Worm (Caenorhabditis elegans): ENCODE data around the gene K07H8.7.
A peak's percentile ranks its signal among the peaks of the same experiment; 100 is the strongest.

Gene K07H8.7

DNA sequence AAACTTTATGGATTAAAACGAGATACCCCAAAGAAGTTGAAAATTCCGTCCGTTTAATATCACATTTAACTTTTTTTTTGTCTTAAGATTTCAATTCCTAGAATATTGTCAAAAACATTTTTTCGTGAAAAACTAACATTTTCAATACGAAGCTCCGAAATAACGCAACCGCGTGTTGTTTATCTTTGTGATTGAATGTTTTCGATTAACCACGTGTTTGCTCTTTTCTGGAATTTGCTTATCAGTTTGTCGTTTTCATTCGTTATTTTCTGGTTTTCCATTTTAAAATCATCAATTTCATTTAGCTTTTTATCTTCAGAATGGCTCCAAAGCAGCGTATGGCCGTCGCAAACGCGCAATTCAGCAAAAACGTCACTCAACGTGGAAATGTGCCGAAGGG lies 34.4 kb downstream of the K07H8.7 start, which contains the start of gene serp-1.2:
TSS of gene serp-1.2 (plus strand) at position 318 of the 400 bp plus-strand sequence.
- TF ChIP-seq fos-1 (tag; optimal IDR thresholded peaks at IDR 0.05) (peak; percentile 28), nhr-129 (tag; optimal IDR thresholded peaks at IDR 0.05) (peak; percentile 36), crh-2 (tag; optimal IDR thresholded peaks at IDR 0.05) (peak; percentile 52), snpc-4 (tag; optimal IDR thresholded peaks at IDR 0.05) (no peak), mdl-1 (tag; optimal IDR thresholded peaks at IDR 0.05) (peak in 1 of 2 experiments; percentile 29), ama-1 (optimal IDR thresholded peaks at IDR 0.05) (peak; percentile 39), sma-9 (GFP tag; optimal IDR thresholded peaks at IDR 0.05) (peak; percentile 44), sma-9 (tag; optimal IDR thresholded peaks at IDR 0.05) (no peak), lin-13 (GFP tag; optimal IDR thresholded peaks at IDR 0.05) (peak; percentile 12), C34F6.9 (tag; optimal IDR thresholded peaks at IDR 0.05) (peak; percentile 59), nhr-23 (tag; optimal IDR thresholded peaks at IDR 0.05) (no peak)

DNA sequence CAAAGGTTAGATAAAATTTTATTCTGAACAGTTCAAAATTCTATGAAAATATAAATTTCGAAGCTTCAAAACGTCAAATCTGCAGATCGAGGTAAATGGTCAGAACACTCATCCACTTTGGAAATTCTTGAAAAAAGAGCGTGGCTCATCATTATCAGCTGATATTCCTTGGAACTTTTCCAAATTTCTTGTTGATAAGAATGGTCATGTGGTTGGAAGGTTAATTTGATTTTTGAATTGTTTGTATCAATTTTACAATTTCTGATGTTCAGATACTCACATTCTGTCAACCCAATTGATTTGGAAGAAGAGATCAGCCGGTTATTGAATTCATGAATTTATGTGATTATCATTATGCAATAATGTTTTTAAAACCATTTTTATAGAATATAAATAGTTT lies 36.7 kb downstream of the K07H8.7 start:
- TF ChIP-seq sma-3 (GFP tag; optimal IDR thresholded peaks at IDR 0.05) (no peak), ztf-4 (tag; optimal IDR thresholded peaks at IDR 0.05) (no peak), skn-1 (tag; optimal IDR thresholded peaks at IDR 0.05) (no peak), nhr-6 (tag; optimal IDR thresholded peaks at IDR 0.05) (no peak), mbf-1 (tag; optimal IDR thresholded peaks at IDR 0.05) (no peak), nhr-129 (tag; optimal IDR thresholded peaks at IDR 0.05) (no peak), mdl-1 (tag; optimal IDR thresholded peaks at IDR 0.05) (no peak), lin-39 (tag; optimal IDR thresholded peaks at IDR 0.05) (no peak), ceh-16 (tag; optimal IDR thresholded peaks at IDR 0.05) (no peak), nhr-12 (tag; optimal IDR thresholded peaks at IDR 0.05) (no peak), elt-3 (tag; optimal IDR thresholded peaks at IDR 0.05) (no peak), lin-13 (GFP tag; optimal IDR thresholded peaks at IDR 0.05) (no peak), gmeb-1 (tag; optimal IDR thresholded peaks at IDR 0.05) (no peak), unc-39 (tag; optimal IDR thresholded peaks at IDR 0.05) (no peak), R02D3.7 (tag; optimal IDR thresholded peaks at IDR 0.05) (no peak), lin-11 (tag; optimal IDR thresholded peaks at IDR 0.05) (no peak), egl-27 (tag; optimal IDR thresholded peaks at IDR 0.05) (no peak)

DNA sequence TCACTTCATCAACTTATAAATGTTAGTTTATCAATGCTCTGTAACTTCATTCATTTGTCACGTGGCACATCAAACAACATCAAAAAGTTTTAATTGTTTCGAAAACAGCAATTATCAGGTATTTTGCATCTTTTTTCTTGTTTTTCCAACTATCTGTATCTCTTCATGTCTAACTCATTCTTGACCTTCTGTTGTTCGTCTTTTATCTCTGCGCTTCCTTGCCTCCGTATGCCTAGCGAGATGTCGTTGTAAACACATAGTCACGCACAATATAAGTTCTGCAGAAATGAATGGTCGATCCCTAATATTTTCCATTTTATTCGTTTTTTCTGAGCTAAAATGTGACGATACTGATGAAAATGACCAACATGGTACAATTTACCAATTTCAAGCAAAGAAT lies 37.9 kb downstream of the K07H8.7 start, which contains the start of gene gpx-6:
TSS of gene gpx-6 (plus strand) at position 257 of the 400 bp plus-strand sequence.
- TF ChIP-seq gmeb-1 (tag; optimal IDR thresholded peaks at IDR 0.05) (no peak), nhr-21 (tag; optimal IDR thresholded peaks at IDR 0.05) (no peak)

DNA sequence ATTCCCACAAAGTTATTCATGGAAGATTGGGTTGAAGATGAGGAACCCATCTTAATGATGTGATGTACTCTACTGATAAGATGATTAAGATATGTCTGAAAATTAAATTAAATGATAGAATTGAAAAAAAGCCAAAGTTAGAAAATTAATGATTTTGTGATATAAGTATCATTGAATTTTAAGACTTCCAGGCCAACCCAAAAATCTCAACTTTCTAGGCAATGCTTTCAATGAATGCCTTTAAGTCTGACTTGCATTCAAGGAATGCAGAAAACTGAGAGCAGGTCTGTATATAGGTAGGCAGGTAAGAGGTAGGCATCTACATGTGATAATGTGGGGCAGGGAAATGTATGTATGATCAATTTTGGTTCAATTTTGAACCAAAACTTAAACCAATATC lies 39.8 kb downstream of the K07H8.7 start, which contains the start of gene ocr-2:
TSS of gene ocr-2 (minus strand) at position 101 of the 400 bp plus-strand sequence.
- TF ChIP-seq F13H6.1 (tag; optimal IDR thresholded peaks at IDR 0.05) (no peak), aly-2 (tag; optimal IDR thresholded peaks at IDR 0.05) (no peak), crh-2 (tag; optimal IDR thresholded peaks at IDR 0.05) (no peak)

DNA sequence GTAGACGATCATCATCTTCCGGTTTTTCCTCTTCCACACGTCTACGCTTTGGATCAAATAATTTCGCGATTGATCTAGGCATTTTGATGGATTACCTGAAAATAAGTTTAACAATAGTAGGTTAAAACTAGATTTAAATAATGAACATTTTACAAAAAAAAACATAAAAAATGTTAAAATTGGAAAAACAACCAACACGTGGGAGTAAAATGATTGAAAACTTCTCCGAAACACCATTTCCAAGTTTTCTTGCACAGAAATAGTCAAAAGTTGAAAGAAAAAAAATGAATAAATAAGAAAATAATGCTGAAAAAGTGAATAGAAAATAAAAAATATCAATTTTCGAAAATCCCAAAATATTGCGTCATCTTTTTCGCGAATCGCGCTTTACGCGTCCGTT lies 48.1 kb downstream of the K07H8.7 start, which contains the start of gene C07G1.7:
TSS of gene C07G1.7 (minus strand) at position 101 of the 400 bp plus-strand sequence.
- TF ChIP-seq skn-1 (tag; optimal IDR thresholded peaks at IDR 0.05), result no peak
- no peak for TF ChIP-seq F13H6.1 (tag; optimal IDR thresholded peaks at IDR 0.05)
- TF ChIP-seq ama-1 (optimal IDR thresholded peaks at IDR 0.05), result no peak
- no peak for TF ChIP-seq nhr-77 (tag; optimal IDR thresholded peaks at IDR 0.05)
- no peak for TF ChIP-seq unc-55 (GFP tag; optimal IDR thresholded peaks at IDR 0.05)
- TF ChIP-seq R02D3.7 (tag; optimal IDR thresholded peaks at IDR 0.05), result no peak
- TF ChIP-seq mbf-1 (tag; optimal IDR thresholded peaks at IDR 0.05), result no peak
- TF ChIP-seq dmd-4 (tag; optimal IDR thresholded peaks at IDR 0.05), result no peak
- TF ChIP-seq lin-11 (tag; optimal IDR thresholded peaks at IDR 0.05), result no peak
- TF ChIP-seq unc-39 (tag; optimal IDR thresholded peaks at IDR 0.05), result no peak
- no peak for TF ChIP-seq sma-3 (GFP tag; optimal IDR thresholded peaks at IDR 0.05)
- no peak for TF ChIP-seq lin-13 (GFP tag; optimal IDR thresholded peaks at IDR 0.05)
- TF ChIP-seq gmeb-1 (tag; optimal IDR thresholded peaks at IDR 0.05), result no peak

DNA sequence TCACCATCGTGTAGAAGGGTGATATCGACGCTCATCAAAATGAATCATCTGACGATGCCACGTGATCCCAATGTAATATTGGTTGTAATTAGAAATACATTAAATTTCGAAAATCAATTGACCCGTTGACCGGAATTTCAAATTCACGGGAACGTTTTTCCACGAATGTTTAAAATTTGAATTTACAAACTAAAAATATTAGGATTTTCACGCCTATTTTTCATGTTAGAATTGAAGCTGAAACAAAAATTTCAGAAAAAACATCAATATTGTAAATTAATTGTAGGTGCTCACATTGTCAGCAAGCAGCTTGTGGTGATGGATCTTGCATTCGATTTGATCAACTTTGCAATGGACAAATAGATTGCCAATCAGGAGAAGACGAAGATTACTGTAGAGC lies 49.5 kb downstream of the K07H8.7 start, which contains the start of gene C07G1.6:
TSS of gene C07G1.6 (minus strand) at position 101 of the 400 bp plus-strand sequence.
- TF ChIP-seq sem-4 (tag; optimal IDR thresholded peaks at IDR 0.05), result no peak
- no peak for TF ChIP-seq nhr-129 (tag; optimal IDR thresholded peaks at IDR 0.05)
- no peak for TF ChIP-seq crh-2 (tag; optimal IDR thresholded peaks at IDR 0.05)
- no peak for TF ChIP-seq mbf-1 (tag; optimal IDR thresholded peaks at IDR 0.05)
- TF ChIP-seq elt-3 (tag; optimal IDR thresholded peaks at IDR 0.05), result no peak
- no peak for TF ChIP-seq sma-9 (GFP tag; optimal IDR thresholded peaks at IDR 0.05)
- TF ChIP-seq sma-9 (tag; optimal IDR thresholded peaks at IDR 0.05), result no peak
- TF ChIP-seq elt-1 (tag; optimal IDR thresholded peaks at IDR 0.05), result no peak
- TF ChIP-seq lin-39 (tag; optimal IDR thresholded peaks at IDR 0.05), result no peak
- TF ChIP-seq Y55F3AM.14 (GFP tag; optimal IDR thresholded peaks at IDR 0.05), result no peak
- TF ChIP-seq nhr-25 (tag; optimal IDR thresholded peaks at IDR 0.05), result no peak
- TF ChIP-seq ZK546.5 (tag; optimal IDR thresholded peaks at IDR 0.05), result no peak
- no peak for TF ChIP-seq alr-1 (tag; optimal IDR thresholded peaks at IDR 0.05)
- TF ChIP-seq C34F6.9 (tag; optimal IDR thresholded peaks at IDR 0.05), result no peak
- no peak for TF ChIP-seq blmp-1 (tag; optimal IDR thresholded peaks at IDR 0.05; ENCODE audit: insufficient read depth)
- no peak for TF ChIP-seq R02D3.7 (tag; optimal IDR thresholded peaks at IDR 0.05)
- TF ChIP-seq lsy-2 (tag; optimal IDR thresholded peaks at IDR 0.05), result no peak
- TF ChIP-seq nhr-237 (tag; optimal IDR thresholded peaks at IDR 0.05), result no peak

Data from whole organism, L2 larva.